Worm (Caenorhabditis elegans) whole organism, L1 larva: ENCODE measurements around the gene era-1.

ENCODE experiments used
- aha-1 ChIP-seq: fragments of 150-350 bp; optimal IDR thresholded peaks from 2 replicates; lab custom pipeline; 2014; ENCODE audit warnings: missing biosample characterization, missing genetic modification characterization
- blmp-1 ChIP-seq: fragments of 150-350 bp; optimal IDR thresholded peaks from 2 replicates; lab custom pipeline; 2014; ENCODE audit warnings: missing biosample characterization, missing genetic modification characterization
- ceh-82 ChIP-seq, 3 experiments: fragments of 150-350 bp in 1 of 3; sonication (generic microtip) in 2 of 3; optimal IDR thresholded peaks; 2 replicates each; lab custom pipeline; 2014 to 2017; ENCODE audit warnings: missing biosample characterization in 3 of 3, missing genetic modification characterization in 3 of 3
- ces-1 ChIP-seq: fragments of 150-350 bp; optimal IDR thresholded peaks from 2 replicates; lab custom pipeline; 2014; ENCODE audit warnings: missing biosample characterization, missing genetic modification reagents, missing genetic modification characterization
- dsc-1 ChIP-seq: sonication (generic microtip); optimal IDR thresholded peaks from 2 replicates; lab custom pipeline; 2016; ENCODE audit warnings: mild to moderate bottlenecking, missing genetic modification characterization, missing compliant biosample characterization
- efl-1 ChIP-seq, 4 experiments: fragments of 150-350 bp; optimal IDR thresholded peaks in 3 of 4; peaks in 1 of 4; 1 replicate in 1 of 4; 2 replicates in 3 of 4; lab custom pipeline; 2014; ENCODE audit warnings: missing biosample characterization in 2 of 4, missing genetic modification characterization in 2 of 4, missing genetic modification reagents in 2 of 4
- elt-3 ChIP-seq, 6 experiments: fragments of 150-350 bp in 1 of 6; sonication (generic microtip); optimal IDR thresholded peaks; 2 replicates each; lab custom pipeline; 2017 to 2018; ENCODE audit warnings: missing biosample characterization in 6 of 6, missing genetic modification characterization in 6 of 6, inconsistent platforms in 1 of 6
- fkh-4 ChIP-seq: sonication (generic microtip); optimal IDR thresholded peaks from 2 replicates; lab custom pipeline; 2016; ENCODE audit warnings: missing compliant biosample characterization, missing genetic modification characterization, borderline replicate concordance
- fkh-8 ChIP-seq: sonication (generic microtip); optimal IDR thresholded peaks from 2 replicates; lab custom pipeline; 2016; ENCODE audit warnings: mild to moderate bottlenecking, missing genetic modification characterization, missing compliant biosample characterization
- hpl-2 ChIP-seq: fragments of 150-350 bp; optimal IDR thresholded peaks from 2 replicates; lab custom pipeline; 2014; ENCODE audit warnings: missing biosample characterization, missing genetic modification reagents, missing genetic modification characterization
- lin-14 ChIP-seq: fragments of 200-800 bp; sonication (Bioruptor generic); optimal IDR thresholded peaks from 2 replicates; lab custom pipeline; 2018; ENCODE audit warnings: mild to moderate bottlenecking, missing genetic modification characterization, moderate library complexity, missing compliant biosample characterization
- lin-35 ChIP-seq, 2 experiments: fragments of 150-350 bp; optimal IDR thresholded peaks; 2 replicates each; lab custom pipeline; 2014; ENCODE audit warnings: missing biosample characterization in 2 of 2, missing genetic modification characterization in 2 of 2, missing genetic modification reagents in 2 of 2
- nhr-12 ChIP-seq: sonication (generic microtip); optimal IDR thresholded peaks from 2 replicates; lab custom pipeline; 2017; ENCODE audit warnings: missing biosample characterization, missing genetic modification characterization
- nhr-19 ChIP-seq: fragments of 200-800 bp; sonication (Bioruptor generic); conservative IDR thresholded peaks from 2 replicates; pipeline ENCODE4 v1.3.6; 2022; ENCODE audit warnings: missing genetic modification characterization, missing compliant biosample characterization
- nhr-20 ChIP-seq: sonication (generic microtip); optimal IDR thresholded peaks from 2 replicates; lab custom pipeline; 2016; ENCODE audit warnings: mild to moderate bottlenecking, missing genetic modification characterization, missing compliant biosample characterization
- nhr-237 ChIP-seq: fragments of 150-350 bp; optimal IDR thresholded peaks from 2 replicates; lab custom pipeline; 2014; ENCODE audit warnings: missing biosample characterization, missing genetic modification characterization
- nhr-71 ChIP-seq: sonication (generic microtip); optimal IDR thresholded peaks from 2 replicates; lab custom pipeline; 2016; ENCODE audit warnings: mild to moderate bottlenecking, missing genetic modification characterization, moderate library complexity, missing compliant biosample characterization
- nhr-85 ChIP-seq: sonication (generic microtip); peaks from one replicate; lab custom pipeline; 2016; ENCODE audit warnings: missing genetic modification characterization, inconsistent platforms, missing compliant biosample characterization
- pag-3 ChIP-seq: sonication (generic microtip); optimal IDR thresholded peaks from 2 replicates; lab custom pipeline; 2017; ENCODE audit warnings: missing genetic modification characterization, mild to moderate bottlenecking, missing compliant biosample characterization, antibody characterized with exemption, borderline replicate concordance; ENCODE audit not compliant: insufficient read depth
- pqm-1 ChIP-seq: sonication (generic microtip); optimal IDR thresholded peaks from 3 replicates; lab custom pipeline; 2017; ENCODE audit warnings: missing biosample characterization, missing genetic modification characterization
- rnt-1 ChIP-seq: sonication (generic microtip); optimal IDR thresholded peaks from 2 replicates; lab custom pipeline; 2016; ENCODE audit warnings: mild to moderate bottlenecking, missing genetic modification characterization, moderate library complexity, missing compliant biosample characterization
- snu-23 ChIP-seq: sonication (generic microtip); optimal IDR thresholded peaks from 2 replicates; lab custom pipeline; 2016; ENCODE audit warnings: missing genetic modification characterization, missing compliant biosample characterization
- sox-4 ChIP-seq: sonication (generic microtip); optimal IDR thresholded peaks from 2 replicates; lab custom pipeline; 2016; ENCODE audit warnings: missing genetic modification characterization, missing compliant biosample characterization
- sup-37 ChIP-seq: fragments of 200-800 bp; sonication (Bioruptor generic); optimal IDR thresholded peaks from 2 replicates; lab custom pipeline; 2018; ENCODE audit warnings: mild to moderate bottlenecking, missing genetic modification characterization, missing compliant biosample characterization
- swsn-7 ChIP-seq: sonication (generic microtip); optimal IDR thresholded peaks from 2 replicates; lab custom pipeline; 2016; ENCODE audit warnings: missing genetic modification characterization, missing compliant biosample characterization
- vab-15 ChIP-seq: sonication (generic microtip); optimal IDR thresholded peaks from 2 replicates; lab custom pipeline; 2017; ENCODE audit warnings: missing genotype, mild to moderate bottlenecking, missing genetic modification characterization, missing compliant biosample characterization
- ztf-11 ChIP-seq, 2 experiments: sonication (generic microtip); optimal IDR thresholded peaks; 2 replicates each; lab custom pipeline; 2016 to 2017; ENCODE audit warnings: missing genetic modification characterization in 2 of 2, missing biosample characterization in 1 of 2, missing compliant biosample characterization in 1 of 2
- ztf-4 ChIP-seq: fragments of 150-350 bp; optimal IDR thresholded peaks from 2 replicates; lab custom pipeline; 2014; ENCODE audit warnings: missing biosample characterization, missing genetic modification characterization

The era-1 gene

DNA sequence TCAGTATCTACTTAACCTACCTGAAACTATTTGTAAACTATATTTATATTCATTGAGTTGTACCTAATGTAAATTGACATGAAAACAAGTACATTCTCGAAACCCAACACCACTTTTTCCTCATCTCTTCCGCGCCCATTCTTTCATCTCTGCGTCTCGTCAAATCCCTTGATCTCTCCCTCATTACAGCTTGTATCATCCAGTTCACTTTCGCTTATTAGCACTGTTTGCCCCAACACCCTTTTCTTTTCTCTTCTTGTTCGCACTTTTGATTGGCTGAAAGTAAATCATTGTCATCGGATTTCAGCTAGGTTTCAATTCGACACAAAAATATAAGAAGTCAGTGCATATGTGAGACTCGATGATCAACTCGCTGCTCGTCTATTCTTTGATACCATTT, 41.9 kb downstream of the era-1 start, which contains the start of gene T25F10.3:
T25F10.3 (plus strand) TSS at position 308 of the 400 bp plus-strand sequence.
- TF ChIP-seq nhr-85 (tag; lab: Kevin White, UChicago) (peak; percentile 4), blmp-1 (tag; lab: Kevin White, UChicago) (peak; percentile 79), pqm-1 (no peak)

DNA sequence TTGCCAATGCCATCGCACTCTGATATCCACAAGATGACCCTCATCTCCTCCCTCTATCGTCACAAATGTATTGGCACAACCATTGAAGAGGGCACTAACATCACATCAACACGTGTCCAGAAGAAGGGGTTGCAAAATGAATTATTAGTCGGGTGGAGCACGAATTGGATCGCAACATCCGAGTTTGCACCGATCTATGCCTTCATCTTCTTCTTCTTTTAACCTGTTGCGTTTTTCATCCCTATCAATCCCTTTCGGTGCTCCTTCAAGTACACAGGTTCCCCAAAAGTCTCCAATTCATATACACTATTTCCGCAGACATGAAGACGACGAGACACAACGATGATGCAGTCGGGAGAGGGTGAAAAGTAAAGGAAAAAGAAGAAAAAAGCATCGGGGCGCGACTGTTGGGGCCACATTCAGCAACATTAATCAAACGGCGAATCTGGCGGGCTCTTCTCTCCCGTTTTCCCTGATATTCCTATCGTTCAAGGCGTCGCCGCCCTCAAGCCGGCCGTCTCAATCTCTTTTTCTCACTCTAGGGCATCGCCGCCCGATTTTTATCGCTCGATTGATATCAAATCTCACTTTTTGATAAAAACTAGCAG, 48.7 kb downstream of the era-1 start:
- TF ChIP-seq ztf-11 (tag; optimal IDR thresholded peaks at IDR 0.05; lab: Kevin White, UChicago) (no peak), snu-23 (GFP tag; lab: Kevin White, UChicago) (peak; percentile 6), nhr-19 (peak; percentile 51), lin-14 (peak; percentile 74), sup-37 (GFP tag; lab: Kevin White, UChicago) (no peak), ceh-82 (tag; optimal IDR thresholded peaks at IDR 0.05; lab: Kevin White, UChicago) (no peak), efl-1 (optimal IDR thresholded peaks at IDR 0.05; lab: Kevin White, UChicago) (no peak), efl-1 (GFP tag; optimal IDR thresholded peaks at IDR 0.05 in 1 of 2; lab: Kevin White, UChicago) (peak in 1 of 2 experiments; percentile 64), nhr-20 (tag; lab: Kevin White, UChicago) (peak; percentile 11), hpl-2 (GFP tag; lab: Kevin White, UChicago) (no peak), nhr-71 (peak; percentile 68), rnt-1 (tag; lab: Kevin White, UChicago) (peak; percentile 19), pag-3 (peak; percentile 9)

DNA sequence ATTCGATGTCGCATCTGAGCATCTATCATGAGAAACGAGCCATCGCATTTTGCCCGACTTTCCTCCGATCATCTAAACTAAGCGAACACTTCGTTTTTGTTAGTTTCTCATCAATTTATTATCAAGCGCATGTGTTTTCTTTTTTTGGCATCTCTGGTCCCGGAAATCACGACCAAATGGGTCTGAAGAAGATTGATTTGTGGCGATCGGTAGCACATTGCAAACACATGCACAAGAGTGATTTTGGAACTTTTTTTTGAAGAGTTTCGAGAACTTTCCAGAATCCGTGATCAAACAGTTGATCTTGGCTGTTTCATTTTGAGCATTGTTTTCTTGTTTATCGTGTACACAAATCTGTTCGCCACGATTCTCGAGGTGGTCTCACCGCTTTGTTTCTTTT, 50.4 kb downstream of the era-1 start:
- TF ChIP-seq ces-1 (no peak), vab-15 (tag; lab: Kevin White, UChicago) (no peak), dsc-1 (tag; lab: Kevin White, UChicago) (peak; percentile 84), efl-1 (optimal IDR thresholded peaks at IDR 0.05; lab: Kevin White, UChicago) (no peak), efl-1 (GFP tag; optimal IDR thresholded peaks at IDR 0.05 in 1 of 2; lab: Kevin White, UChicago) (no peak), sox-4 (tag; lab: Kevin White, UChicago) (no peak), nhr-237 (tag; lab: Kevin White, UChicago) (no peak), elt-3 (tag; optimal IDR thresholded peaks at IDR 0.05; lab: Kevin White, UChicago) (no peak), fkh-4 (tag; lab: Kevin White, UChicago) (peak; percentile 73), nhr-19 (no peak), snu-23 (GFP tag; lab: Kevin White, UChicago) (no peak), lin-35 (GFP tag; optimal IDR thresholded peaks at IDR 0.05; lab: Kevin White, UChicago) (no peak), lin-14 (no peak), ztf-4 (tag; lab: Kevin White, UChicago) (no peak), nhr-12 (tag; lab: Kevin White, UChicago) (no peak), swsn-7 (tag; lab: Kevin White, UChicago) (no peak), fkh-8 (no peak), aha-1 (tag; lab: Kevin White, UChicago) (no peak)
